Worm (Caenorhabditis elegans): ENCODE results near the gene Y39B6A.10.

Y39B6A.10 gene

DNA sequence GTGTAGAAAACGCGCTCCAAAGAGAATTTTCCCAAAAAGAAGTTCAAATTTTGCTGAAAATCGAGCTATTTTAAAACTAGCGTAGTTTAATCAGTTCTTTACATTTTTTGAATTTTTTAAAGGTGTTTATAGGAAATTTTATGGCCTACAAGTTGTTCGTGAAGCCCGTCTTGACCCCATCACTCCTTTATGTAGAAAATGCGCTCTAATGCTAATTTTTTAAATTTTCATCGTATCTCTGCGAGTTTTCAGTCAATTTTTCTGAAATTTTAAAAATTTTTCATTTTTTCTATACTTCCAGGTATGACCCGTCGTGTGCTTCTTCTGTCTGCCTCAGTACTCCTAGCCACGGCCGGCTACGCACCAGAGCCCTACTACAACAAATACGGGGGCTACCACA is 2.8 kb upstream of the Y39B6A.10 start, which contains the start of gene Y39B6A.9:
Gene Y39B6A.9, plus strand, starts transcription at position 301 of the 400 bp plus-strand sequence.
- no peak for TF ChIP-seq ama-1 (optimal IDR thresholded peaks at IDR 0.05)
- no peak for TF ChIP-seq ceh-36 (tag; optimal IDR thresholded peaks at IDR 0.05)
- no peak for TF ChIP-seq B0310.2 (tag; optimal IDR thresholded peaks at IDR 0.05)
- TF ChIP-seq scrt-1 (GFP tag; IDR thresholded peaks at IDR 0.05), result no peak
- no peak for TF ChIP-seq sea-1 (GFP tag; conservative IDR thresholded peaks at IDR 0.05)
- no peak for TF ChIP-seq ets-7 (tag; optimal IDR thresholded peaks at IDR 0.05)
- TF ChIP-seq hmbx-1 (tag; optimal IDR thresholded peaks at IDR 0.05), result no peak
- TF ChIP-seq aly-1 (tag; optimal IDR thresholded peaks at IDR 0.05), result no peak
- TF ChIP-seq hmg-4 (GFP tag; optimal IDR thresholded peaks at IDR 0.05), result no peak
- TF ChIP-seq hnd-1 (tag; optimal IDR thresholded peaks at IDR 0.05), result no peak

DNA sequence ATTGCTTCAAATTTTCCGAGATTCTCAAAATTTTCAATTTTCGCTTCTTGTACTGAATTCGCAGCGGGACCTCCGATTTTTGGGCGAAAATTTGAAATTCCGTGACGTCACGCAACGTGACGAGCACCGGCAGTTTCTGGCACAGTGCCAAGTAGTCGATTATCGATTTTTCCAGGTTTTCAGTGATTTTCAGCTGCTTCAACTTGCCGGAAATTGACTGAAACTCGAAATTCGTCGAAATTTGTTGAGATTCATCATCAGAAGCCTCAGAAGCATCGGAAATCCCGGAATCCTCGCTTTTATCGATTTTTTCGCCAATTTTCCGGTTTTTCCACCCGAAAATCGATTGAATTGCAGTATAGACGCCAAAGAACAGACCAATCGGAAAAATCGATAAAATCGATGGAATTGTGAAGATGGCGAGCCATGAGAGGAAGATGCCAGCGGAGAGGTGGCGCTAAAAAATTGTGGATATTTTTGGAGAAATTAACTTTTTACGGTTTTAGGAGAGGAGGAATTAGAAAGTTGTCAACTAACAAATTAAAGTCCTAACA is 1.5 kb downstream of the Y39B6A.10 start:
- TF ChIP-seq flt-1 (GFP tag; IDR thresholded peaks at IDR 0.05) (no peak), hnd-1 (tag; optimal IDR thresholded peaks at IDR 0.05) (no peak), aly-1 (tag; optimal IDR thresholded peaks at IDR 0.05) (no peak), tra-4 (tag; optimal IDR thresholded peaks at IDR 0.05) (no peak), scrt-1 (GFP tag; IDR thresholded peaks at IDR 0.05) (no peak), pes-1 (GFP tag; IDR thresholded peaks at IDR 0.05) (no peak), sea-1 (GFP tag; conservative IDR thresholded peaks at IDR 0.05) (no peak), tbx-37 (GFP tag; conservative IDR thresholded peaks at IDR 0.05) (no peak), hmg-4 (GFP tag; optimal IDR thresholded peaks at IDR 0.05) (no peak), ceh-13 (GFP tag; optimal IDR thresholded peaks at IDR 0.05) (no peak), tbx-11 (GFP tag; IDR thresholded peaks at IDR 0.05) (no peak), hmbx-1 (tag; optimal IDR thresholded peaks at IDR 0.05) (no peak), F13C5.2 (tag; optimal IDR thresholded peaks at IDR 0.05) (no peak), ets-7 (tag; optimal IDR thresholded peaks at IDR 0.05) (no peak), ama-1 (optimal IDR thresholded peaks at IDR 0.05) (no peak)

DNA sequence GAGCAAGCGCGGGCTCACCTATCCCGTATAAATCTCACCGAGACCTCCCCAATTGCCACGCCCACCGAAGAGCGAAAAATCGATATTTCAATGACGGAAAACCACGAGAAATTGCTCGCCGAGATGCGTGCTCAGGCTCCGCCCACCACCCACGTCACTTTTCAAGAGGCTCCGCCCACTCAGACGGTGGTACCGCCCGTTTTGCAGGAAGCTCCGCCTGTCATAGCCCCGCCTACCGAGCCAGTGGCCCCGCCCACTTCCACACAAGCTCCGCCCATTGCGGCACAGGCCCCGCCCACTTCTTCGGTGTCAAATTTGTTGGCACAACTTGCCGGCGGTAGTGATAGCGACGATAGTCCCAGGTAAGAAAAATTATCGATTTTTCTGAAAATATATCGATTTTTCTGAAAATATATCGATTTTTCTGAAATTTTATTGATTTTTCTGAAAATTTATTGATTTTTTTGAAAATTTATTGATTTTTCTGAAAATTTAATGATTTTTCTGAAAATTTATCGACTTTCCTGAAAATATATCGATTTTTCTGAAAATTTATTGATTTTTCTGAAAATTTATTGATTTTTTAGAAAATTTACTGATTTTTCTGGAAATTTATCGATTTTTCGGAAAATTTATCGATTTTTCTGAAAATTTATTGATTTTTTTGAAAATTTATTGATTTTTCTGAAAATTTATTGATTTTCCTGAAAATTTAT is 3.8 kb downstream of the Y39B6A.10 start:
- TF ChIP-seq aly-1 (tag; optimal IDR thresholded peaks at IDR 0.05) (no peak), flt-1 (GFP tag; IDR thresholded peaks at IDR 0.05) (no peak), scrt-1 (GFP tag; IDR thresholded peaks at IDR 0.05) (no peak), tra-4 (tag; optimal IDR thresholded peaks at IDR 0.05) (no peak), ets-7 (tag; optimal IDR thresholded peaks at IDR 0.05) (no peak), B0310.2 (tag; optimal IDR thresholded peaks at IDR 0.05) (no peak), hnd-1 (tag; optimal IDR thresholded peaks at IDR 0.05) (no peak), ama-1 (optimal IDR thresholded peaks at IDR 0.05) (no peak), hmbx-1 (tag; optimal IDR thresholded peaks at IDR 0.05) (no peak), hmg-4 (GFP tag; optimal IDR thresholded peaks at IDR 0.05) (no peak)

DNA sequence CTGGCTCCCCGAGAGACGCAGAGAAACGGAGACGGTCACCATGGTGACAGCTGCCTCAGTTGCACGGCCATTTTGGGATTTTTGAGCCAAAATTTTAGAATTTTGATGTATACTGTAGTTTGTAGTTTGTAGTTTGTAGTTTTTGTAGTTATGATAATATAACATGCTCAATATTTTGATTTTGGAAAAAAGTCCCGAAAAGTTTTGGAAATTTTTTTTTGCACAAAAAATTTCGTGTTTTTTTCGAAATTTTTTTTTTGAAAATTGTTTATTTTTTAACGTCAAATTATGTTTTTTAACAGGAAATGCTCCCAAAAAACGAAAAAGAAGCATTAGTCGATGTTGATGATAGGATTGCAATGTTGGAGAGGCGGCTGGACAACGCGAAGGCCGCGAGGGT is 6.2 kb downstream of the Y39B6A.10 start, which contains the start of gene dyf-17:
Gene dyf-17, plus strand, starts transcription at position 301 of the 400 bp plus-strand sequence.
- TF ChIP-seq tbx-11 (GFP tag; IDR thresholded peaks at IDR 0.05) (no peak), ceh-36 (tag; optimal IDR thresholded peaks at IDR 0.05) (no peak), flt-1 (GFP tag; IDR thresholded peaks at IDR 0.05) (no peak), hmg-4 (GFP tag; optimal IDR thresholded peaks at IDR 0.05) (no peak), hmbx-1 (tag; optimal IDR thresholded peaks at IDR 0.05) (no peak), sea-1 (GFP tag; conservative IDR thresholded peaks at IDR 0.05) (no peak), tbx-37 (GFP tag; conservative IDR thresholded peaks at IDR 0.05) (no peak), tra-4 (tag; optimal IDR thresholded peaks at IDR 0.05) (no peak), aly-1 (tag; optimal IDR thresholded peaks at IDR 0.05) (no peak), F13C5.2 (tag; optimal IDR thresholded peaks at IDR 0.05) (no peak), hnd-1 (tag; optimal IDR thresholded peaks at IDR 0.05) (no peak), scrt-1 (GFP tag; IDR thresholded peaks at IDR 0.05) (no peak), pes-1 (GFP tag; IDR thresholded peaks at IDR 0.05) (no peak), B0310.2 (tag; optimal IDR thresholded peaks at IDR 0.05) (no peak), ama-1 (optimal IDR thresholded peaks at IDR 0.05) (no peak)

DNA sequence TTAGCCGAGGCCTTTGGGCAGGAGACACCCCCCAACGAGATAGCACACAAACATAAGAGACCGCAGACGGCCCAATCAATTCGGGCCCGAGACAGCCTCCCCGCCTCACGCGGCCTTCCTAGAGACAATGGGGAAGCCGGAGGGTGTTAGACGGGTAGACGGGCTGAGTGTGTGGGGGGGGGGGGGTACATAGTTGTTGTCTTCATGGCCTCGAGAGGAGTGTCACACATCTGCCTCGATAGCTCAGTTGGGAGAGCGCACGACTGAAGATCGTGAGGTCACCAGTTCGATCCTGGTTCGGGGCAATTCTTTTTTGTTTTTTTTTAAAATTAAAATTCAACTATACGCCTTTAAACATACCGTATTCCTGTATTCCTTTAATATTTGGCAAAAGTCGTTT is 7.6 kb downstream of the Y39B6A.10 start:
- peak; percentile 89 for TF ChIP-seq scrt-1 (GFP tag; IDR thresholded peaks at IDR 0.05)
- TF ChIP-seq F13C5.2 (tag; optimal IDR thresholded peaks at IDR 0.05), result peak; percentile 79
- peak; percentile 92 for TF ChIP-seq sea-1 (GFP tag; conservative IDR thresholded peaks at IDR 0.05)
- no peak for TF ChIP-seq ets-7 (tag; optimal IDR thresholded peaks at IDR 0.05)
- peak; percentile 36 for TF ChIP-seq aly-1 (tag; optimal IDR thresholded peaks at IDR 0.05)
- peak; percentile 92 for TF ChIP-seq pes-1 (GFP tag; IDR thresholded peaks at IDR 0.05)
- no peak for TF ChIP-seq ama-1 (optimal IDR thresholded peaks at IDR 0.05)
- TF ChIP-seq tbx-37 (GFP tag; conservative IDR thresholded peaks at IDR 0.05), result peak; percentile 90
- peak; percentile 47 for TF ChIP-seq tra-4 (tag; optimal IDR thresholded peaks at IDR 0.05)
- TF ChIP-seq hmg-4 (GFP tag; optimal IDR thresholded peaks at IDR 0.05), result peak; percentile 85
- TF ChIP-seq ceh-13 (GFP tag; optimal IDR thresholded peaks at IDR 0.05), result peak; percentile 72
- peak; percentile 92 for TF ChIP-seq flt-1 (GFP tag; IDR thresholded peaks at IDR 0.05)
- TF ChIP-seq hnd-1 (tag; optimal IDR thresholded peaks at IDR 0.05), result peak; percentile 57
- peak; percentile 57 for TF ChIP-seq hmbx-1 (tag; optimal IDR thresholded peaks at IDR 0.05)
- peak; percentile 81 for TF ChIP-seq ceh-36 (tag; optimal IDR thresholded peaks at IDR 0.05)
- TF ChIP-seq tbx-11 (GFP tag; IDR thresholded peaks at IDR 0.05), result peak; percentile 84
- TF ChIP-seq B0310.2 (tag; optimal IDR thresholded peaks at IDR 0.05), result peak; percentile 85

DNA sequence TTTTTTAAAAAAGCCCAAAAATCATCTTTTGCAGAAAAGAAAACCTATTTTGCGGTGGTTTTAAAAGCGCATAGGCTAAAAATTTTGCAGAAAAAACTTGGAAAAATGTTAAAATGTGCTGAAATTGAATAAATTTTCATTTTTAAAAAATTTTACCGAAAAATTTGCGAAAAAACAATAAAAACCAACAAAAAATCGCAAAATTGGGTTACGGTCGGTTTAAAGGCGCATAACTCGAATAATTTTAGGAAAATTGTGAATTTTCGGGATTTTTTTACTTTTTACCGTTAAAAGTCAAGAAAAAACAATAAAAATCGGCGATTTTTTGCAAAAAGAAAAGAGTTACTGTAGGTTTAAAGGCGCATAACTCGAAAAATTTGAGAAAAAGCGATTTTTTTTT is 8.2 kb downstream of the Y39B6A.10 start:
- no peak for TF ChIP-seq aly-1 (tag; optimal IDR thresholded peaks at IDR 0.05)
- no peak for TF ChIP-seq ets-7 (tag; optimal IDR thresholded peaks at IDR 0.05)
- TF ChIP-seq sea-1 (GFP tag; conservative IDR thresholded peaks at IDR 0.05), result no peak
- no peak for TF ChIP-seq ama-1 (optimal IDR thresholded peaks at IDR 0.05)
- TF ChIP-seq scrt-1 (GFP tag; IDR thresholded peaks at IDR 0.05), result no peak
- TF ChIP-seq tra-4 (tag; optimal IDR thresholded peaks at IDR 0.05), result no peak
- TF ChIP-seq flt-1 (GFP tag; IDR thresholded peaks at IDR 0.05), result no peak

DNA sequence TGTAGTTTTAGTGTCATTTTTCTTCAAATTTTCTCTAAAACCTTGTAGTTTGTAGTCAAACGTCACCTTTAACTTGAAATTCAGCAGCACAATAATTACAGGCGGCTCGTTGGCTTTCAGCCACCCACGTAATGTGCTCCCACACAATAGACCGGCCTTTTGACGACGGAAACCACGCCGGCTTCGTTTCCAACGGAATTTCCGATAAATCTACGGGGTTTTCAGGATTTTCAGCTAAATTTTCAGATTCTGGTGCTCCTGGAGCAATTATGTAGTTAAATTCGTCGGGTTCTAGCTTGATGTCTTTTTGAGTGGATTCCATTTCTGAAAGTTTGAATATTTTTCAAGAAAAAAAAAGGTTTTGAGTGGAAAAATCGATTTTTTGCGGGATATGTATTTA is 8.8 kb downstream of the Y39B6A.10 start, which contains the start of gene bed-1:
Gene bed-1, minus strand, starts transcription at position 337 of the 400 bp plus-strand sequence.
- TF ChIP-seq F13C5.2 (tag; optimal IDR thresholded peaks at IDR 0.05), result no peak
- no peak for TF ChIP-seq ceh-13 (GFP tag; optimal IDR thresholded peaks at IDR 0.05)
- TF ChIP-seq tbx-11 (GFP tag; IDR thresholded peaks at IDR 0.05), result no peak
- no peak for TF ChIP-seq flt-1 (GFP tag; IDR thresholded peaks at IDR 0.05)
- TF ChIP-seq ama-1 (optimal IDR thresholded peaks at IDR 0.05), result no peak
- TF ChIP-seq tbx-37 (GFP tag; conservative IDR thresholded peaks at IDR 0.05), result no peak
- no peak for TF ChIP-seq ets-7 (tag; optimal IDR thresholded peaks at IDR 0.05)
- no peak for TF ChIP-seq B0310.2 (tag; optimal IDR thresholded peaks at IDR 0.05)

All from whole organism, early embryonic.